Worm (Caenorhabditis elegans): Measurements from ENCODE around the gene fbxa-144.

DNA sequence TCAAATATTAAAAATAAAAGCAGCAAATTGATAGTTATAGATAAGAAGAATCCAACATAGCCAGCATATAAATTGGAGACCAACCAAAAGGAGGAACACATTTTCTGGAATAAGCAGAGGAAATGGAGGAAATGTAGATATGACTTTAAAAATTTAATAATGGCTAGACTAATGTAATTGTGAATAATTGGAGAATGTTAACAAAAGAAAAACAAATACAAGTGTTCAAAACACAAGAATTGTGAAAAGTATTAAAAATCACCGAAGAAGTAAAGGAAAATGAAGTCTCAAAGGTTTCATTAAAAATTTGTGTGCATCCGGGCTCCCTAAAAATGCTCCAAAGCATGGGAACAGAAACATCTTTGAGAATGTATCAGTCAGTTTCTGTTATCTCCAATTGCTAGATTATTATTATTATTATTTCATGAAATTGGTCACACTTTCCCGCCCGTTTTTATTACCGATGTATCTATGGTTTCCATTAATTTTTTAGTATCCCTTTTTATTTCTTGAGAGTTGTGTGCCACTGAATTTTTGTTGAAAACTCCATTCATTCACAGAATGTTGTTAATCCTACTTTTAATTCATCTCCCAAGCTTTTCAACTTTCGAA, 29.6 kb upstream of the fbxa-144 start, which contains the start of the genes str-109 and F10A3.11:
- TF ChIP-seq lin-35 (GFP tag; optimal IDR thresholded peaks at IDR 0.05), result no peak
- no peak for TF ChIP-seq mel-28 (tag; optimal IDR thresholded peaks at IDR 0.05; ENCODE audit: borderline replicate concordance)
- no peak for TF ChIP-seq gei-17 (GFP tag; optimal IDR thresholded peaks at IDR 0.05)
- TF ChIP-seq Y67H2A.10 (GFP tag; conservative IDR thresholded peaks at IDR 0.05), result no peak

Measured in whole organism, young adult.